Worm (Caenorhabditis elegans) whole organism, L1 larva: Measurements from ENCODE around the gene nep-12.

ENCODE experiments used
- C16A3.4 ChIP-seq: fragments of 150-350 bp; optimal IDR thresholded peaks from 2 replicates; lab custom pipeline; 2014; ENCODE audit warnings: missing biosample characterization, missing genetic modification characterization
- Y116A8C.19 ChIP-seq: sonication (generic microtip); optimal IDR thresholded peaks from 2 replicates; lab custom pipeline; 2016; ENCODE audit warnings: missing compliant biosample characterization, missing genetic modification characterization, borderline replicate concordance
- ama-1 ChIP-seq: fragments of 150-350 bp; optimal IDR thresholded peaks from 2 replicates; lab custom pipeline; 2014
- blmp-1 ChIP-seq: fragments of 150-350 bp; optimal IDR thresholded peaks from 2 replicates; lab custom pipeline; 2014; ENCODE audit warnings: missing biosample characterization, missing genetic modification characterization
- ceh-63 ChIP-seq: fragments of 200-800 bp; sonication (Bioruptor generic); optimal IDR thresholded peaks from 2 replicates; lab custom pipeline; 2018; ENCODE audit warnings: mild to moderate bottlenecking, missing genetic modification characterization, missing compliant biosample characterization
- ceh-90 ChIP-seq: sonication (generic microtip); optimal IDR thresholded peaks from 2 replicates; lab custom pipeline; 2016; ENCODE audit warnings: missing genetic modification characterization, missing compliant biosample characterization
- dpl-1 ChIP-seq, 3 experiments: fragments of 150-350 bp in 2 of 3; sonication (generic microtip) in 1 of 3; optimal IDR thresholded peaks; 2 replicates each; lab custom pipeline; 2014 to 2017; ENCODE audit warnings: missing biosample characterization in 3 of 3, missing genetic modification characterization in 3 of 3, missing genetic modification reagents in 3 of 3
- efl-1 ChIP-seq, 4 experiments: fragments of 150-350 bp; optimal IDR thresholded peaks in 3 of 4; peaks in 1 of 4; 1 replicate in 1 of 4; 2 replicates in 3 of 4; lab custom pipeline; 2014; ENCODE audit warnings: missing biosample characterization in 2 of 4, missing genetic modification characterization in 2 of 4, missing genetic modification reagents in 2 of 4
- efl-3 ChIP-seq: fragments of 200-800 bp; sonication (Bioruptor generic); optimal IDR thresholded peaks from 2 replicates; lab custom pipeline; 2018; ENCODE audit warnings: mild to moderate bottlenecking, missing genetic modification characterization, missing compliant biosample characterization
- egl-13 ChIP-seq: sonication (generic microtip); optimal IDR thresholded peaks from 2 replicates; lab custom pipeline; 2016; ENCODE audit warnings: missing genotype, missing genetic modification reagents, missing genetic modification characterization, missing compliant biosample characterization
- egl-27 ChIP-seq, 2 experiments: fragments of 150-350 bp in 1 of 2; sonication (generic microtip); optimal IDR thresholded peaks; 3 replicates each; lab custom pipeline; 2017 to 2018; ENCODE audit warnings: missing biosample characterization in 2 of 2, missing genetic modification characterization in 2 of 2, missing genetic modification reagents in 2 of 2
- elt-2 ChIP-seq: sonication (generic microtip); optimal IDR thresholded peaks from 2 replicates; lab custom pipeline; 2016; ENCODE audit warnings: missing genetic modification characterization, mild to moderate bottlenecking, inconsistent platforms, missing compliant biosample characterization, missing genetic modification reagents
- elt-3 ChIP-seq, 6 experiments: fragments of 150-350 bp in 1 of 6; sonication (generic microtip); optimal IDR thresholded peaks; 2 replicates each; lab custom pipeline; 2017 to 2018; ENCODE audit warnings: missing biosample characterization in 6 of 6, missing genetic modification characterization in 6 of 6, inconsistent platforms in 1 of 6
- ets-5 ChIP-seq: fragments of 200-800 bp; sonication (Bioruptor generic); IDR thresholded peaks from 2 replicates; pipeline ENCODE4 v1.3.6; 2022; ENCODE audit warnings: missing genetic modification characterization, missing compliant biosample characterization
- fkh-4 ChIP-seq: sonication (generic microtip); optimal IDR thresholded peaks from 2 replicates; lab custom pipeline; 2016; ENCODE audit warnings: missing compliant biosample characterization, missing genetic modification characterization, borderline replicate concordance
- jun-1 ChIP-seq: fragments of 150-350 bp; optimal IDR thresholded peaks from 2 replicates; lab custom pipeline; 2014; ENCODE audit warnings: missing biosample characterization, missing genetic modification reagents, missing genetic modification characterization
- lin-14 ChIP-seq: fragments of 200-800 bp; sonication (Bioruptor generic); optimal IDR thresholded peaks from 2 replicates; lab custom pipeline; 2018; ENCODE audit warnings: mild to moderate bottlenecking, missing genetic modification characterization, moderate library complexity, missing compliant biosample characterization
- lin-35 ChIP-seq, 2 experiments: fragments of 150-350 bp; optimal IDR thresholded peaks; 2 replicates each; lab custom pipeline; 2014; ENCODE audit warnings: missing biosample characterization in 2 of 2, missing genetic modification characterization in 2 of 2, missing genetic modification reagents in 2 of 2
- lir-3 ChIP-seq: sonication (generic microtip); optimal IDR thresholded peaks from 2 replicates; lab custom pipeline; 2016; ENCODE audit warnings: mild to moderate bottlenecking, missing genetic modification characterization, moderate library complexity, missing compliant biosample characterization; ENCODE audit not compliant: poor library complexity
- lsy-2 ChIP-seq, 2 experiments: fragments of 150-350 bp; optimal IDR thresholded peaks; 2 replicates each; lab custom pipeline; 2014; ENCODE audit warnings: missing biosample characterization in 2 of 2, missing genetic modification characterization in 2 of 2
- mdl-1 ChIP-seq, 2 experiments: fragments of 150-350 bp; optimal IDR thresholded peaks; 2 replicates each; lab custom pipeline; 2014 to 2017; ENCODE audit warnings: missing biosample characterization in 2 of 2, missing genetic modification characterization in 2 of 2, inconsistent platforms in 1 of 2
- mep-1 ChIP-seq: fragments of 150-350 bp; optimal IDR thresholded peaks from 2 replicates; lab custom pipeline; 2014; ENCODE audit warnings: missing biosample characterization, missing genetic modification characterization
- nhr-12 ChIP-seq: sonication (generic microtip); optimal IDR thresholded peaks from 2 replicates; lab custom pipeline; 2017; ENCODE audit warnings: missing biosample characterization, missing genetic modification characterization
- nhr-20 ChIP-seq: sonication (generic microtip); optimal IDR thresholded peaks from 2 replicates; lab custom pipeline; 2016; ENCODE audit warnings: mild to moderate bottlenecking, missing genetic modification characterization, missing compliant biosample characterization
- nhr-71 ChIP-seq: sonication (generic microtip); optimal IDR thresholded peaks from 2 replicates; lab custom pipeline; 2016; ENCODE audit warnings: mild to moderate bottlenecking, missing genetic modification characterization, moderate library complexity, missing compliant biosample characterization
- nhr-76 ChIP-seq: sonication (generic microtip); optimal IDR thresholded peaks from 2 replicates; lab custom pipeline; 2017; ENCODE audit warnings: missing biosample characterization, missing genetic modification characterization
- pag-3 ChIP-seq: sonication (generic microtip); optimal IDR thresholded peaks from 2 replicates; lab custom pipeline; 2017; ENCODE audit warnings: missing genetic modification characterization, mild to moderate bottlenecking, missing compliant biosample characterization, antibody characterized with exemption, borderline replicate concordance; ENCODE audit not compliant: insufficient read depth
- pqm-1 ChIP-seq: sonication (generic microtip); optimal IDR thresholded peaks from 3 replicates; lab custom pipeline; 2017; ENCODE audit warnings: missing biosample characterization, missing genetic modification characterization
- rnt-1 ChIP-seq: sonication (generic microtip); optimal IDR thresholded peaks from 2 replicates; lab custom pipeline; 2016; ENCODE audit warnings: mild to moderate bottlenecking, missing genetic modification characterization, moderate library complexity, missing compliant biosample characterization
- skn-1 ChIP-seq: fragments of 150-350 bp; optimal IDR thresholded peaks from 2 replicates; lab custom pipeline; 2014; ENCODE audit warnings: missing biosample characterization, missing genetic modification characterization
- snu-23 ChIP-seq: sonication (generic microtip); optimal IDR thresholded peaks from 2 replicates; lab custom pipeline; 2016; ENCODE audit warnings: missing genetic modification characterization, missing compliant biosample characterization
- tlp-1 ChIP-seq: fragments of 150-350 bp; optimal IDR thresholded peaks from 2 replicates; lab custom pipeline; 2014; ENCODE audit warnings: missing biosample characterization, missing genetic modification characterization
- ztf-4 ChIP-seq: fragments of 150-350 bp; optimal IDR thresholded peaks from 2 replicates; lab custom pipeline; 2014; ENCODE audit warnings: missing biosample characterization, missing genetic modification characterization

nep-12 gene

DNA sequence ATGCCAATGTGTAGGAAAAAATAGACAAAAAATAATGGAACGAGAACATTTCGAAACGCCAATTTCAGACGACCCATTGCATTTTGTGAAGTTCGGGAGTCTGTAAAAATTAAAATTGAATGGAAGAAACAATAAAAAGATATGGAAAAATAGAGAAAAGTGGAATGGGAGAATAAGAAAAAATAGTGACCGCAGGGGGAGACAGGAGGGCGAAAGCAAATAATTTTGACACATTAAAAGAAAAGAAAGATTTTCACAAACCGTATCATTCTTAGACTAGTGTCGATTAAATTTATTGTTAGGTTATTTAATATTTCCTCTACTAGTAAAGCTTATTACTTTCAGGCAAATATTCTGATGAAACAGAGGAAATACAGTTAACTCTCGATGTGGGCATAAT, 50.5 kb downstream of the nep-12 start, which contains the start of gene F41C3.11:
F41C3.11 (minus strand) TSS at position 101 of the 400 bp plus-strand sequence.
- peak; percentile 25 for TF ChIP-seq blmp-1 (tag; lab: Kevin White, UChicago)
- TF ChIP-seq lir-3 (tag; lab: Kevin White, UChicago) = no peak

DNA sequence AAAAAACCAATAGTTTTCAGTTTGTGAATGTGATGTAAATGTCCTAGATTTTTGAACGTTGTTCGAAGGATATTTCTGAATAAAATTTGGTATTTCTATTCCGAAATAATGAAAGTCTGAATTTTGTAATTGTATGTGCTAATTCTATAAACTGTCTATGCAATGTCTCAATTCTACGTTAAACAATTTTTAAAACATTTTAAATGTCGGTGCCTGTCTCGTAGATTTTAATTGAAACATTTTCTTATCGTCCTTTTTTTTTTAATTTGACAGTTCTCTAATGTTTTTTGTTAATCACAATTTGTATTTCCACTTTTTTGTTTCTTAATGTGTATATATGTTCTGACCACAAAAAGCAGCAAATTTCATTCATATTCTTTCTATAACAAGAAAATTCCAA, 54.6 kb downstream of the nep-12 start, which contains the start of gene F41C3.7:
F41C3.7 (plus strand) TSS at position 301 of the 400 bp plus-strand sequence.
- TF ChIP-seq ama-1 (lab: Kevin White, UChicago) (no peak), mdl-1 (tag; optimal IDR thresholded peaks at IDR 0.05; lab: Kevin White, UChicago) (no peak), C16A3.4 (no peak), egl-13 (no peak), lin-14 (no peak), ceh-90 (no peak), skn-1 (no peak), fkh-4 (no peak), pag-3 (tag; lab: Kevin White, UChicago) (no peak), lin-35 (GFP tag; optimal IDR thresholded peaks at IDR 0.05; lab: Kevin White, UChicago) (no peak)
- TF ChIP-seq, all 84 proteins: peak for 0

DNA sequence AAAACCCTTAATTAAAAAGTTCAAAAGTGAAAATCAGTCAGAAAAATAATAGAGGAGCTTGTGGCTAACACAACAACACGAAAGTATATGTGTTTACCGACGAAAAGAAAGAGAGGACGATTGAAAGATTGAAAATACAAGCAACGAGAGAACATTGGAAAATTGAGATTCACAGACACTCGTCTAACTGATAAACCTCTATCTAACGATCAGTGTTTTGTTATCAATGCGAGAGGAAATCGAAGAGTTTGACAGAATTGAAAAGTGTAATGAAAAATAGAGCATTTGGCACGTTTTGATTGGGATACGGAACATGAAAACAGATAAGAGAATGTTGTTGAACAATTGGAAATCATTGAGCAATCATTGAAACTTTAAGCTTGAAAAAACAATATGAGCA, 55.6 kb downstream of the nep-12 start:
- peak; percentile 12 for TF ChIP-seq blmp-1 (tag; lab: Kevin White, UChicago)
- peak; percentile 3 for TF ChIP-seq mep-1 (tag; lab: Kevin White, UChicago)
- no peak for TF ChIP-seq efl-3
- TF ChIP-seq egl-27 (tag; optimal IDR thresholded peaks at IDR 0.05; lab: Kevin White, UChicago) = no peak
- no peak for TF ChIP-seq nhr-12
- TF ChIP-seq lin-35 (GFP tag; optimal IDR thresholded peaks at IDR 0.05; lab: Kevin White, UChicago) = peak in 1 of 2 experiments; percentile 51
- TF ChIP-seq efl-1 (optimal IDR thresholded peaks at IDR 0.05; lab: Kevin White, UChicago) = peak in 1 of 2 experiments; percentile 7
- TF ChIP-seq efl-1 (GFP tag; optimal IDR thresholded peaks at IDR 0.05 in 1 of 2; lab: Kevin White, UChicago) = peak in 1 of 2 experiments; percentile 85
- no peak for TF ChIP-seq skn-1
- peak; percentile 82 for TF ChIP-seq lin-14
- TF ChIP-seq pqm-1 (tag; lab: Kevin White, UChicago) = peak; percentile 35
- peak in 4 of 6 experiments; percentile 4 to 71 (median 39) for TF ChIP-seq elt-3 (tag; optimal IDR thresholded peaks at IDR 0.05; lab: Kevin White, UChicago)
- no peak for TF ChIP-seq nhr-76 (tag; lab: Kevin White, UChicago)
- peak; percentile 33 for TF ChIP-seq snu-23 (GFP tag; lab: Kevin White, UChicago)
- TF ChIP-seq lsy-2 (tag; optimal IDR thresholded peaks at IDR 0.05; lab: Kevin White, UChicago) = peak in 1 of 2 experiments; percentile 38
- TF ChIP-seq nhr-71 = peak; percentile 55
- TF ChIP-seq rnt-1 = peak; percentile 44
- no peak for TF ChIP-seq ztf-4 (tag; lab: Kevin White, UChicago)
- peak; percentile 97 for TF ChIP-seq elt-2 (tag; lab: Kevin White, UChicago)
- TF ChIP-seq mdl-1 (tag; optimal IDR thresholded peaks at IDR 0.05; lab: Kevin White, UChicago) = no peak
- peak; percentile 29 for TF ChIP-seq nhr-20 (tag; lab: Kevin White, UChicago)

DNA sequence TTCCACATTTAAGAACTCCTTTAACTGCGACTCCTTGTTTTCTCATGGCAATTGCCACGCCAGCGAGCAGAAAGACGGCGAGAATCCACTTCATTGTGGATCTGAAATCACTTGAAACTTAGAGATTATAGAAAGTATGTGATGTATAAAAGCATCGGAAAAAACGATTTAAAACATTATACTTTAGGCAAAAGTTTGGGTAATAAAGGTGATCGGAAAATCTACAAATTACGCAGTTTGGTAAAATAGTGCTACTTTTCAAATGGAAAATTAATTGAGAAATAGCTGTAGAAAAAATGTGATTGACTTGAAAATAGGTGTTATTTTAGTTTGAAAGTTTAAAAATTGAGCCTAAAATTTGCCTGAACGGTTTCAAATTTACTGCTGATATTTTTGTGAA, 56.6 kb downstream of the nep-12 start, which contains the start of gene ttr-41:
ttr-41 (minus strand) TSS at position 101 of the 400 bp plus-strand sequence.
- TF ChIP-seq ceh-63 (GFP tag; lab: Kevin White, UChicago) (no peak), egl-13 (no peak), ets-5 (no peak), tlp-1 (tag; lab: Kevin White, UChicago) (no peak), lir-3 (tag; lab: Kevin White, UChicago) (no peak), dpl-1 (GFP tag; optimal IDR thresholded peaks at IDR 0.05; lab: Kevin White, UChicago) (no peak), jun-1 (tag; lab: Kevin White, UChicago) (no peak), Y116A8C.19 (tag; lab: Kevin White, UChicago) (no peak)
